Worm (Caenorhabditis elegans) whole organism, L3 larva: ENCODE data around the gene gfat-1.

Experiments
- ZK546.5 ChIP-seq: sonication (generic microtip); optimal IDR thresholded peaks from 2 replicates; lab custom pipeline; 2017; ENCODE audit warnings: missing biosample characterization, missing genetic modification characterization
- aly-2 ChIP-seq: fragments of 150-350 bp; optimal IDR thresholded peaks from 2 replicates; lab custom pipeline; 2014; ENCODE audit warnings: missing biosample characterization, missing genetic modification characterization
- ama-1 ChIP-seq: fragments of 150-350 bp; optimal IDR thresholded peaks from 2 replicates; lab custom pipeline; 2018
- ceh-28 ChIP-seq: fragments of 150-350 bp; optimal IDR thresholded peaks from 2 replicates; lab custom pipeline; 2014; ENCODE audit warnings: missing biosample characterization, missing genetic modification reagents, missing genetic modification characterization
- ceh-82 ChIP-seq: fragments of 150-350 bp; optimal IDR thresholded peaks from 2 replicates; lab custom pipeline; 2014; ENCODE audit warnings: missing biosample characterization, missing genetic modification characterization
- ceh-9 ChIP-seq: sonication (generic microtip); optimal IDR thresholded peaks from 2 replicates; lab custom pipeline; 2018; ENCODE audit warnings: missing biosample characterization, missing genetic modification characterization
- daf-12 ChIP-seq: fragments of 150-350 bp; optimal IDR thresholded peaks from 2 replicates; lab custom pipeline; 2014; ENCODE audit warnings: missing biosample characterization, missing genetic modification reagents, missing genetic modification characterization
- egl-5 ChIP-seq: fragments of 150-350 bp; optimal IDR thresholded peaks from 2 replicates; lab custom pipeline; 2017; ENCODE audit warnings: missing biosample characterization, missing genetic modification reagents, missing genetic modification characterization, inconsistent platforms
- elt-2 ChIP-seq: sonication (generic microtip); optimal IDR thresholded peaks from 2 replicates; lab custom pipeline; 2016; ENCODE audit warnings: missing genetic modification reagents, mild to moderate bottlenecking, missing genetic modification characterization, missing compliant biosample characterization
- elt-3 ChIP-seq, 3 experiments: fragments of 150-350 bp in 1 of 3; sonication (generic microtip) in 2 of 3; optimal IDR thresholded peaks; 2 replicates in 2 of 3; 4 replicates in 1 of 3; lab custom pipeline; 2014 to 2017; ENCODE audit warnings: missing biosample characterization in 3 of 3, missing genetic modification characterization in 3 of 3
- fos-1 ChIP-seq: fragments of 150-350 bp; optimal IDR thresholded peaks from 2 replicates; lab custom pipeline; 2014; ENCODE audit warnings: missing biosample characterization, missing genetic modification characterization
- hmg-11 ChIP-seq: sonication (generic microtip); optimal IDR thresholded peaks from 2 replicates; lab custom pipeline; 2016; ENCODE audit warnings: missing genetic modification characterization, missing compliant biosample characterization
- lin-15B ChIP-seq: fragments of 150-350 bp; optimal IDR thresholded peaks from 2 replicates; lab custom pipeline; 2014; ENCODE audit warnings: missing biosample characterization, missing genetic modification characterization
- lin-39 ChIP-seq: fragments of 150-350 bp; optimal IDR thresholded peaks from 2 replicates; lab custom pipeline; 2018; ENCODE audit warnings: missing biosample characterization, missing genetic modification reagents, missing genetic modification characterization
- mdl-1 ChIP-seq: fragments of 150-350 bp; optimal IDR thresholded peaks from 2 replicates; lab custom pipeline; 2014; ENCODE audit warnings: missing biosample characterization, missing genetic modification characterization
- mml-1 ChIP-seq: fragments of 150-350 bp; sonication (generic microtip); optimal IDR thresholded peaks from 3 replicates; lab custom pipeline; 2014; ENCODE audit warnings: missing biosample characterization, missing genetic modification characterization
- nfya-1 ChIP-seq: sonication (generic microtip); optimal IDR thresholded peaks from 2 replicates; lab custom pipeline; 2017; ENCODE audit warnings: missing genetic modification characterization, mild to moderate bottlenecking, missing compliant biosample characterization, antibody characterized with exemption, moderate library complexity; ENCODE audit not compliant: insufficient read depth
- nhr-12 ChIP-seq: fragments of 150-350 bp; optimal IDR thresholded peaks from 2 replicates; lab custom pipeline; 2014; ENCODE audit warnings: missing biosample characterization, missing genetic modification characterization
- nhr-23 ChIP-seq: fragments of 150-350 bp; optimal IDR thresholded peaks from 2 replicates; lab custom pipeline; 2014; ENCODE audit warnings: missing biosample characterization, missing genetic modification reagents, missing genetic modification characterization
- nhr-237 ChIP-seq: fragments of 150-350 bp; optimal IDR thresholded peaks from 2 replicates; lab custom pipeline; 2014; ENCODE audit warnings: missing biosample characterization, missing genetic modification characterization
- nhr-25 ChIP-seq: sonication (generic microtip); optimal IDR thresholded peaks from 2 replicates; lab custom pipeline; 2017; ENCODE audit warnings: missing biosample characterization, missing genetic modification characterization
- nhr-28 ChIP-seq: fragments of 150-350 bp; optimal IDR thresholded peaks from 2 replicates; lab custom pipeline; 2014; ENCODE audit warnings: missing biosample characterization, missing genetic modification characterization
- nhr-43 ChIP-seq: sonication (generic microtip); optimal IDR thresholded peaks from 2 replicates; lab custom pipeline; 2016; ENCODE audit warnings: mild to moderate bottlenecking, missing genetic modification characterization, missing compliant biosample characterization; ENCODE audit not compliant: poor library complexity, severe bottlenecking
- nhr-67 ChIP-seq: fragments of 150-350 bp; optimal IDR thresholded peaks from 2 replicates; lab custom pipeline; 2014; ENCODE audit warnings: missing biosample characterization, missing genetic modification characterization
- nhr-76 ChIP-seq: fragments of 150-350 bp; sonication (generic microtip); optimal IDR thresholded peaks from 5 replicates; lab custom pipeline; 2014; ENCODE audit warnings: missing biosample characterization, missing genetic modification characterization
- nhr-77 ChIP-seq: fragments of 150-350 bp; optimal IDR thresholded peaks from 2 replicates; lab custom pipeline; 2014; ENCODE audit warnings: missing biosample characterization, missing genetic modification characterization
- pha-4 ChIP-seq: fragments of 150-350 bp; optimal IDR thresholded peaks from 2 replicates; lab custom pipeline; 2014; ENCODE audit warnings: missing biosample characterization, missing genetic modification reagents, missing genetic modification characterization
- pqm-1 ChIP-seq: fragments of 150-350 bp; optimal IDR thresholded peaks from 2 replicates; lab custom pipeline; 2017; ENCODE audit warnings: missing biosample characterization, missing genetic modification characterization, inconsistent platforms
- skn-1 ChIP-seq: fragments of 150-350 bp; optimal IDR thresholded peaks from 2 replicates; lab custom pipeline; 2014; ENCODE audit warnings: missing biosample characterization, missing genetic modification characterization
- snpc-4 ChIP-seq: fragments of 150-350 bp; optimal IDR thresholded peaks from 2 replicates; lab custom pipeline; 2014; ENCODE audit warnings: missing biosample characterization, missing genetic modification characterization
- tbx-2 ChIP-seq: sonication (generic microtip); optimal IDR thresholded peaks from 2 replicates; lab custom pipeline; 2016; ENCODE audit warnings: mild to moderate bottlenecking, missing genetic modification characterization, missing compliant biosample characterization
- unc-39 ChIP-seq: sonication (generic microtip); optimal IDR thresholded peaks from 4 replicates; lab custom pipeline; 2017; ENCODE audit warnings: missing biosample characterization, missing genetic modification characterization
- unc-62 ChIP-seq: fragments of 150-350 bp; sonication (generic microtip); optimal IDR thresholded peaks from 4 replicates; lab custom pipeline; 2014; ENCODE audit warnings: missing biosample characterization, missing genetic modification reagents, missing genetic modification characterization
- zag-1 ChIP-seq: fragments of 150-350 bp; optimal IDR thresholded peaks from 2 replicates; lab custom pipeline; 2014; ENCODE audit warnings: missing biosample characterization, missing genetic modification characterization
- ztf-4 ChIP-seq: fragments of 150-350 bp; optimal IDR thresholded peaks from 2 replicates; lab custom pipeline; 2014; ENCODE audit warnings: missing biosample characterization, missing genetic modification characterization

gfat-1 gene

DNA sequence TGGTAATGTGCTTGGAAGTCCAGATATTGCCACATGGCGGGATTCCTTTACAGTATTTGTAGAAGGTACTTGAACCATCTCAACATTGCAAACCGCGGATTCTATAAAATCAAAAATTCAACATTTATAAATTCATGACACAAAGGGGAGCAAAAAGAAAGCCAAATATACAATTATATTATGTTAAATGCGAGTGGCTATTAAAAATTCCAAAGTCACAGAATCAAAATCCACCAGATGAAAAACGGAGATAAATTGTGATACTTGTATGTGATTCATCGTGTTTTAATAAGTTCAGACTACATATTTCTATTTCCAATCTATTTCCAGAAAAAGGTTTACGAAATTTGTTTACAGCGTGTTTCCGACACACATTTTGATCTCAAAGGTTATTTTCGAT lies 38.3 kb upstream of the gfat-1 start, which contains the start of gene din-1:
din-1 (minus strand) TSS at position 101 of the 400 bp plus-strand sequence.
- peak; percentile 1 for TF ChIP-seq pha-4 (tag; lab: Kevin White, UChicago)
- no peak for TF ChIP-seq ceh-28 (tag; lab: Kevin White, UChicago)

DNA sequence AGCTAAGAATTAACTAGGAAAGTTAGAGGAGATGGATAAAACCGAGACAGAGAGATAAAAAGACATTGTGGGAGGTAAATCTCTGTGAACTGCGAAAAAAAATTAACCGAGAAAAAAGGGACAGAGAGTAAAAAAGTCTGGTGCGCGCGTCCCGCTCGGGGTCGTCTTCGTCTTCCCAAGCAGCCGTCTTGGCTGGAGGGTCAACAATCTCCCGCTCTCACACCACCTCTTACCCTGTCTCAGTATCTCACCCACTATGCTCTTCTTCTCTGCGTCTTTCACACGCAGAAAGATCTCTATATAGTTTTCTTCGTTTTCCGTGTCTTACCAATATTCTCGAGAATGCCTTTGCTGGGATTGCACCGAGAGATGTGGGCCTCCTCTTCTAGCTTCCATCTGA lies 37.5 kb upstream of the gfat-1 start:
- peak; percentile 79 for TF ChIP-seq lin-39 (tag; lab: Kevin White, UChicago)
- peak; percentile 45 for TF ChIP-seq nhr-23 (tag; lab: Kevin White, UChicago)
- peak; percentile 63 for TF ChIP-seq nfya-1 (tag; lab: Kevin White, UChicago)
- TF ChIP-seq nhr-76 (tag; lab: Kevin White, UChicago) = no peak
- peak; percentile 34 for TF ChIP-seq snpc-4 (tag; lab: Kevin White, UChicago)
- peak; percentile 83 for TF ChIP-seq nhr-25 (tag; lab: Kevin White, UChicago)
- peak; percentile 61 for TF ChIP-seq ama-1 (lab: Kevin White, UChicago)
- no peak for TF ChIP-seq ZK546.5
- TF ChIP-seq ceh-28 (tag; lab: Kevin White, UChicago) = peak; percentile 17
- TF ChIP-seq nhr-12 = no peak
- TF ChIP-seq elt-2 (tag; lab: Kevin White, UChicago) = peak; percentile 5
- TF ChIP-seq pha-4 (tag; lab: Kevin White, UChicago) = peak; percentile 76
- no peak for TF ChIP-seq egl-5
- TF ChIP-seq hmg-11 (tag; lab: Kevin White, UChicago) = peak; percentile 64

DNA sequence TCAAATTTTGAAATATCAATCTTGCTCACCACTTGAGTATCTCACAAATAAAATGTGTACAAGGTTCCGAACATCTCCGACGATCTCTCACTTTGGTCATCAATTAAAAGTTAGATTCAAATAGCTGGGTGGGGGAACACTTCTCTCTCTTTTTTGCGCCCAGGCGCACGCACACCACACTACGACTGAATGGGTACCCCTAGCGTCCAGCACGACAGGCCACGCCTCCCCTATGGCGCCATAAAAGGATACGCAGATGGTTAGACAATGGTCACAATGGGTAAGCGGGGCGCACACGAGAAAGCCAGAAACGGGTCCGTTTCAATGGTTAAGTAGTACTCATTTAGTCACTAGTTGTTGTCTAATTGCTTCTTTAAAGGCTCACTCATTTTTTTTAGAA lies 34.7 kb upstream of the gfat-1 start:
- TF ChIP-seq ceh-28 (tag; lab: Kevin White, UChicago) (no peak), egl-5 (peak; percentile 15), ama-1 (lab: Kevin White, UChicago) (peak; percentile 11)

DNA sequence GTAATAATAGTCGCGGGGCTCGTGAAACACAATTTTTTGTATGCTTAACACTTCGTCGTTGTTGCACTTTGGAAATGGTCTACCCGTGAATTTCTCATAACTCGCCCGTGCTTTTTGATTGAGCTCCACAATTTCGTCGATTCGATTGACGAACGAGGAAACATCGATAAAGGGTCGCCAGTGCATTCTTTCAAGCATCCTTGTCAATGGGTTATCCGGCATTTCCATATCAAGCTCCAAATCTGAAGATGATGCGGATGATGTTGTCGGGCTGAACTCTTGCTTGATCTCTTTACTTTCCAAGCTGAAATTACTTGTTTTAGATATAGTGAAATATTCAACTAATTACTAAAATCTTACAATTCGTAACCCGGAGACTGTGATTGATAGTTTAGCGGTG lies 32.7 kb upstream of the gfat-1 start:
- TF ChIP-seq mdl-1 = no peak
- TF ChIP-seq fos-1 (tag; lab: Kevin White, UChicago) = no peak
- no peak for TF ChIP-seq elt-2 (tag; lab: Kevin White, UChicago)
- TF ChIP-seq zag-1 (tag; lab: Kevin White, UChicago) = no peak
- TF ChIP-seq tbx-2 (tag; lab: Kevin White, UChicago) = no peak
- TF ChIP-seq lin-39 (tag; lab: Kevin White, UChicago) = no peak
- TF ChIP-seq ceh-82 (tag; lab: Kevin White, UChicago) = no peak

DNA sequence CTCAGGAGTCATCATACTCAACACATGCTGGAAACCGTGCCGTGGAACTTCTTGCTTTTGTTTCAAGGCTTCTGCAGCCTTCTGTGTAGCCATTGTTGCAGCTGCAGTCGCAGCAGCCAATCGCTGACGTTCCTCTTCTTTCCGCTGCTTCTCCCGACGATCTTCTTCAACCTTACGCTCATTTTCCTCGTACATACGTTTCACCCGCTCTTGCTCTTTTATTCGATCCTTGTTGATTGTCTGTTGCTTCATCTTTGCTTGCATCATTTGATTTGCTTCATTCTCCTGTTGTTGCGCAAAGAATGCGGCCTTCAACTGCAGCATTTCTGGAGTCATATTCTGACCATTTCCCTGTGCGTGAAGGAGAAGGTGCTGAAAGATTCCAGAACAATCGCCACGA lies 27.4 kb upstream of the gfat-1 start:
- no peak for TF ChIP-seq nhr-28
- no peak for TF ChIP-seq elt-3 (tag; optimal IDR thresholded peaks at IDR 0.05; lab: Kevin White, UChicago)
- TF ChIP-seq lin-39 (tag; lab: Kevin White, UChicago) = no peak
- no peak for TF ChIP-seq mml-1
- no peak for TF ChIP-seq skn-1 (tag; lab: Kevin White, UChicago)
- TF ChIP-seq hmg-11 (tag; lab: Kevin White, UChicago) = no peak
- TF ChIP-seq daf-12 (tag; lab: Kevin White, UChicago) = no peak
- TF ChIP-seq ztf-4 = no peak
- TF ChIP-seq tbx-2 (tag; lab: Kevin White, UChicago) = no peak
- no peak for TF ChIP-seq nhr-43 (tag; lab: Kevin White, UChicago)
- no peak for TF ChIP-seq ceh-9 (tag; lab: Kevin White, UChicago)
- TF ChIP-seq nhr-23 (tag; lab: Kevin White, UChicago) = no peak
- TF ChIP-seq aly-2 (tag; lab: Kevin White, UChicago) = no peak
- no peak for TF ChIP-seq lin-15B (tag; lab: Kevin White, UChicago)
- no peak for TF ChIP-seq nhr-237 (tag; lab: Kevin White, UChicago)
- no peak for TF ChIP-seq pqm-1 (tag; lab: Kevin White, UChicago)
- TF ChIP-seq unc-62 (GFP tag; lab: Kevin White, UChicago) = no peak
- TF ChIP-seq pha-4 (tag; lab: Kevin White, UChicago) = no peak
- no peak for TF ChIP-seq ceh-82 (tag; lab: Kevin White, UChicago)
- TF ChIP-seq zag-1 (tag; lab: Kevin White, UChicago) = no peak

DNA sequence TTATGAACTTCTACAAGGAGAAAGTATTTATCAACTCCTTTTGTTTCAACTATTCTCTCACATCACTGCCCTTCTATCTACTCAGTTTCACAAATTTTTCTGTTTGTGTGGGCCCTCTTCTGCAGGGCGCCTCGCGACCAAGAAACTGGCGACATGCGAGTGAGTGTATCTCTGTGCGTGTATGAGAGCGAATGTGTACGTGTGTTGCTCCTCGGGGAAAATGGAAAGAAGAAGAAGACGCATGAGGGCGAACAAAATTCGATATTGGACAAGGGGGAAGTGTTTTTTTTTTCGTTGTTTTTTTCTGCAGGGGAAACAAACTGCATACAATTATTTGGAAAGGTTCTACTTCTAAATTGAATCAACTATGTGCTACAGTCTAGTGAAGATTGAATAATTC lies 26.4 kb upstream of the gfat-1 start:
- TF ChIP-seq ceh-82 (tag; lab: Kevin White, UChicago) (peak; percentile 3), lin-39 (tag; lab: Kevin White, UChicago) (peak; percentile 48), elt-3 (tag; optimal IDR thresholded peaks at IDR 0.05; lab: Kevin White, UChicago) (no peak), unc-39 (no peak), nhr-77 (tag; lab: Kevin White, UChicago) (no peak), nhr-67 (tag; lab: Kevin White, UChicago) (no peak), nhr-23 (tag; lab: Kevin White, UChicago) (no peak), zag-1 (tag; lab: Kevin White, UChicago) (no peak), nhr-76 (tag; lab: Kevin White, UChicago) (no peak), ceh-9 (tag; lab: Kevin White, UChicago) (no peak), hmg-11 (tag; lab: Kevin White, UChicago) (peak; percentile 51), daf-12 (tag; lab: Kevin White, UChicago) (no peak), nfya-1 (tag; lab: Kevin White, UChicago) (peak; percentile 57), mdl-1 (no peak)
